Worm (Caenorhabditis elegans) whole organism, L3 larva: ENCODE measurements around the gene math-4.
"Not testable (repeated sequence)": the region's sequence is repeated elsewhere in the genome, so short reads cannot be mapped to it uniquely, and the experiment has no call there.

Experiments
- ZK546.5 ChIP-seq: sonication (generic microtip); optimal IDR thresholded peaks from 2 replicates; lab custom pipeline; 2017; ENCODE audit warnings: missing biosample characterization, missing genetic modification characterization
- aly-2 ChIP-seq: fragments of 150-350 bp; optimal IDR thresholded peaks from 2 replicates; lab custom pipeline; 2014; ENCODE audit warnings: missing biosample characterization, missing genetic modification characterization
- ama-1 ChIP-seq: fragments of 150-350 bp; optimal IDR thresholded peaks from 2 replicates; lab custom pipeline; 2018
- ceh-16 ChIP-seq: sonication (generic microtip); optimal IDR thresholded peaks from 2 replicates; lab custom pipeline; 2017; ENCODE audit warnings: missing biosample characterization, missing genetic modification characterization
- ceh-28 ChIP-seq: fragments of 150-350 bp; optimal IDR thresholded peaks from 2 replicates; lab custom pipeline; 2014; ENCODE audit warnings: missing biosample characterization, missing genetic modification reagents, missing genetic modification characterization
- ceh-82 ChIP-seq: fragments of 150-350 bp; optimal IDR thresholded peaks from 2 replicates; lab custom pipeline; 2014; ENCODE audit warnings: missing biosample characterization, missing genetic modification characterization
- daf-12 ChIP-seq: fragments of 150-350 bp; optimal IDR thresholded peaks from 2 replicates; lab custom pipeline; 2014; ENCODE audit warnings: missing biosample characterization, missing genetic modification reagents, missing genetic modification characterization
- egl-27 ChIP-seq: sonication (generic microtip); optimal IDR thresholded peaks from 4 replicates; lab custom pipeline; 2017; ENCODE audit warnings: missing biosample characterization, missing genetic modification reagents, missing genetic modification characterization
- egl-5 ChIP-seq: fragments of 150-350 bp; optimal IDR thresholded peaks from 2 replicates; lab custom pipeline; 2017; ENCODE audit warnings: missing biosample characterization, missing genetic modification reagents, missing genetic modification characterization, inconsistent platforms
- elt-2 ChIP-seq: sonication (generic microtip); optimal IDR thresholded peaks from 2 replicates; lab custom pipeline; 2016; ENCODE audit warnings: missing genetic modification reagents, mild to moderate bottlenecking, missing genetic modification characterization, missing compliant biosample characterization
- elt-3 ChIP-seq, 3 experiments: fragments of 150-350 bp in 1 of 3; sonication (generic microtip) in 2 of 3; optimal IDR thresholded peaks; 2 replicates in 2 of 3; 4 replicates in 1 of 3; lab custom pipeline; 2014 to 2017; ENCODE audit warnings: missing biosample characterization in 3 of 3, missing genetic modification characterization in 3 of 3
- eor-1 ChIP-seq, 2 experiments: fragments of 150-350 bp; optimal IDR thresholded peaks; 2 replicates each; lab custom pipeline; 2014 to 2018; ENCODE audit warnings: missing biosample characterization in 2 of 2, missing genetic modification characterization in 2 of 2
- fkh-10 ChIP-seq: sonication (generic microtip); optimal IDR thresholded peaks from 2 replicates; lab custom pipeline; 2017; ENCODE audit warnings: missing biosample characterization, missing genetic modification reagents, missing genetic modification characterization
- fkh-2 ChIP-seq: fragments of 150-350 bp; optimal IDR thresholded peaks from 2 replicates; lab custom pipeline; 2014; ENCODE audit warnings: missing biosample characterization, missing genetic modification reagents, missing genetic modification characterization
- fos-1 ChIP-seq: fragments of 150-350 bp; optimal IDR thresholded peaks from 2 replicates; lab custom pipeline; 2014; ENCODE audit warnings: missing biosample characterization, missing genetic modification characterization
- hmg-11 ChIP-seq: sonication (generic microtip); optimal IDR thresholded peaks from 2 replicates; lab custom pipeline; 2016; ENCODE audit warnings: missing genetic modification characterization, missing compliant biosample characterization
- jun-1 ChIP-seq: fragments of 150-350 bp; optimal IDR thresholded peaks from 2 replicates; lab custom pipeline; 2014; ENCODE audit warnings: missing biosample characterization, missing genetic modification reagents, missing genetic modification characterization
- lin-15B ChIP-seq: fragments of 150-350 bp; optimal IDR thresholded peaks from 2 replicates; lab custom pipeline; 2014; ENCODE audit warnings: missing biosample characterization, missing genetic modification characterization
- lin-39 ChIP-seq: fragments of 150-350 bp; optimal IDR thresholded peaks from 2 replicates; lab custom pipeline; 2018; ENCODE audit warnings: missing biosample characterization, missing genetic modification reagents, missing genetic modification characterization
- lsy-12 ChIP-seq: sonication (generic microtip); optimal IDR thresholded peaks from 2 replicates; lab custom pipeline; 2016; ENCODE audit warnings: mild to moderate bottlenecking, missing genetic modification characterization, missing compliant biosample characterization
- mdl-1 ChIP-seq: fragments of 150-350 bp; optimal IDR thresholded peaks from 2 replicates; lab custom pipeline; 2014; ENCODE audit warnings: missing biosample characterization, missing genetic modification characterization
- nfya-1 ChIP-seq: sonication (generic microtip); optimal IDR thresholded peaks from 2 replicates; lab custom pipeline; 2017; ENCODE audit warnings: missing genetic modification characterization, mild to moderate bottlenecking, missing compliant biosample characterization, antibody characterized with exemption, moderate library complexity; ENCODE audit not compliant: insufficient read depth
- nhr-23 ChIP-seq: fragments of 150-350 bp; optimal IDR thresholded peaks from 2 replicates; lab custom pipeline; 2014; ENCODE audit warnings: missing biosample characterization, missing genetic modification reagents, missing genetic modification characterization
- nhr-237 ChIP-seq: fragments of 150-350 bp; optimal IDR thresholded peaks from 2 replicates; lab custom pipeline; 2014; ENCODE audit warnings: missing biosample characterization, missing genetic modification characterization
- nhr-25 ChIP-seq: sonication (generic microtip); optimal IDR thresholded peaks from 2 replicates; lab custom pipeline; 2017; ENCODE audit warnings: missing biosample characterization, missing genetic modification characterization
- nhr-28 ChIP-seq: fragments of 150-350 bp; optimal IDR thresholded peaks from 2 replicates; lab custom pipeline; 2014; ENCODE audit warnings: missing biosample characterization, missing genetic modification characterization
- nhr-77 ChIP-seq: fragments of 150-350 bp; optimal IDR thresholded peaks from 2 replicates; lab custom pipeline; 2014; ENCODE audit warnings: missing biosample characterization, missing genetic modification characterization
- pha-4 ChIP-seq: fragments of 150-350 bp; optimal IDR thresholded peaks from 2 replicates; lab custom pipeline; 2014; ENCODE audit warnings: missing biosample characterization, missing genetic modification reagents, missing genetic modification characterization
- pqm-1 ChIP-seq: fragments of 150-350 bp; optimal IDR thresholded peaks from 2 replicates; lab custom pipeline; 2017; ENCODE audit warnings: missing biosample characterization, missing genetic modification characterization, inconsistent platforms
- sea-2 ChIP-seq: fragments of 150-350 bp; sonication (generic microtip); optimal IDR thresholded peaks from 4 replicates; lab custom pipeline; 2014; ENCODE audit warnings: missing biosample characterization, missing genetic modification reagents, missing genetic modification characterization
- skn-1 ChIP-seq: fragments of 150-350 bp; optimal IDR thresholded peaks from 2 replicates; lab custom pipeline; 2014; ENCODE audit warnings: missing biosample characterization, missing genetic modification characterization
- snpc-4 ChIP-seq: fragments of 150-350 bp; optimal IDR thresholded peaks from 2 replicates; lab custom pipeline; 2014; ENCODE audit warnings: missing biosample characterization, missing genetic modification characterization
- unc-39 ChIP-seq: sonication (generic microtip); optimal IDR thresholded peaks from 4 replicates; lab custom pipeline; 2017; ENCODE audit warnings: missing biosample characterization, missing genetic modification characterization
- unc-62 ChIP-seq: fragments of 150-350 bp; sonication (generic microtip); optimal IDR thresholded peaks from 4 replicates; lab custom pipeline; 2014; ENCODE audit warnings: missing biosample characterization, missing genetic modification reagents, missing genetic modification characterization
- zag-1 ChIP-seq: fragments of 150-350 bp; optimal IDR thresholded peaks from 2 replicates; lab custom pipeline; 2014; ENCODE audit warnings: missing biosample characterization, missing genetic modification characterization
- ztf-11 ChIP-seq: fragments of 150-350 bp; optimal IDR thresholded peaks from 2 replicates; lab custom pipeline; 2014; ENCODE audit warnings: missing biosample characterization, missing genetic modification characterization

math-4 gene

DNA sequence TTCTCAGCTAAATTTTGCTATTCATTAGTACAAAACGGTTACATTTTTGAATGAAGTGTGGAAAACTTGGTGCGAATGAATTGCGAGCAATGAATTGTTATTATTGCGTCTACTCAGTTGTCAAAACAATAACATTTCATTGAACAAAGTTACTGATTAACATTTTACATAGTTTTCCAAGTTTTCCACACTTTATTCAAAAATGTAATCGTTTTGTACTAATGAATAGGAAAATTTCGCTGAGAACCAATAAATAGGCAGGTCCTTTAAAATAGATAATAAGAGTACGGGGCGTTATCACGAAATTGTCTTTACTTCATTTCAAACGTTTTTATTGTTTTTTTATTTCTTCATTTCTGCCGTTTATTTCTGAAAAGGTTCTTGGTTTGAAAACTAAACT is at the start of gene math-4:
math-4 (minus strand) TSS at position 101 of the 400 bp plus-strand sequence.
- TF ChIP-seq ama-1 (no peak), ceh-16 (tag; lab: Kevin White, UChicago) (no peak), zag-1 (tag; lab: Kevin White, UChicago) (no peak), skn-1 (tag; lab: Kevin White, UChicago) (no peak), elt-2 (peak; percentile 12), egl-27 (no peak), nfya-1 (tag; lab: Kevin White, UChicago) (no peak), ztf-11 (no peak)

ce11 chrII:1831883-1832388 is 49.6 kb upstream of the math-4 start, which contains the start of gene math-39:
math-39 (plus strand) TSS chrII:1832338.
- TF ChIP-seq ceh-28 (tag; lab: Kevin White, UChicago) (no peak), elt-2 (peak; percentile 51)

- TF ChIP-seq pqm-1 (tag; lab: Kevin White, UChicago): peak; percentile 41
- no peak for TF ChIP-seq ceh-28 (tag; lab: Kevin White, UChicago)
- TF ChIP-seq elt-2: peak; percentile 62
Observed at ce11 chrII:1830182-1830682, 47.9 kb upstream of the math-4 start, which contains the start of gene math-40. math-40 (plus strand) TSS chrII:1830632.

ce11 chrII:1824329-1824728 is 42.0 kb upstream of the math-4 start, which contains the start of gene math-41:
math-41 (plus strand) TSS chrII:1824629.
- not testable (repeated sequence) for TF ChIP-seq snpc-4; egl-5 (tag; lab: Kevin White, UChicago); pha-4 (tag; lab: Kevin White, UChicago)
- TF ChIP-seq, all 47 proteins: peak for 0; not testable (repeated sequence) for 47

- TF ChIP-seq elt-2: peak; percentile 57
- TF ChIP-seq, all 47 proteins: peak for 1; not testable (repeated sequence) for 46
Observed at ce11 chrII:1823597-1823996, 41.2 kb upstream of the math-4 start.

DNA sequence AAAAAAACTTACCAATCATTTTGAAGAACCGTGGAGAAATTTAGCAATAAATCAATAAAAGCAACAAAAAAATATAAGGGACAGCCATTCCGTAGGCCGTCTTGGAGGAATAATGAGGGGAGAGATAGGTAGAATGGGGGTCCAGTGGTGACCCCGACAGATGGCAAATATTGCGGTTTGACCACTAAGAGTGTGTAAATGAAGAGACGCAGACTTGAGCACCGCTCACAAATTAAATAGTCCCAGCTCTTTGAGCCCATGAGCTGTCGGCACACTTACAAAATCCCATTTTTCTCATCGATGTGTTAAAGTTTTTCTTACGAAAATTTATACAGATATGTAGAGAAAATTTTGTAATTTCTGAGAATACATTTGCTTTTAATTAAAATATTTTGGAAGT is 38.4 kb upstream of the math-4 start, which contains the start of gene fbxa-3:
fbxa-3 (minus strand) TSS at position 101 of the 400 bp plus-strand sequence.
- TF ChIP-seq egl-27: no peak
- TF ChIP-seq fkh-2 (tag; lab: Kevin White, UChicago): no peak
- no peak for TF ChIP-seq nhr-28 (tag; lab: Kevin White, UChicago)
- TF ChIP-seq fos-1 (tag; lab: Kevin White, UChicago): no peak
- TF ChIP-seq lsy-12 (tag; lab: Kevin White, UChicago): no peak
- TF ChIP-seq nhr-23 (tag; lab: Kevin White, UChicago): no peak
- TF ChIP-seq eor-1 (tag; optimal IDR thresholded peaks at IDR 0.05; lab: Kevin White, UChicago): no peak
- no peak for TF ChIP-seq egl-5 (tag; lab: Kevin White, UChicago)
- TF ChIP-seq nhr-77: no peak
- TF ChIP-seq nhr-237 (tag; lab: Kevin White, UChicago): no peak

DNA sequence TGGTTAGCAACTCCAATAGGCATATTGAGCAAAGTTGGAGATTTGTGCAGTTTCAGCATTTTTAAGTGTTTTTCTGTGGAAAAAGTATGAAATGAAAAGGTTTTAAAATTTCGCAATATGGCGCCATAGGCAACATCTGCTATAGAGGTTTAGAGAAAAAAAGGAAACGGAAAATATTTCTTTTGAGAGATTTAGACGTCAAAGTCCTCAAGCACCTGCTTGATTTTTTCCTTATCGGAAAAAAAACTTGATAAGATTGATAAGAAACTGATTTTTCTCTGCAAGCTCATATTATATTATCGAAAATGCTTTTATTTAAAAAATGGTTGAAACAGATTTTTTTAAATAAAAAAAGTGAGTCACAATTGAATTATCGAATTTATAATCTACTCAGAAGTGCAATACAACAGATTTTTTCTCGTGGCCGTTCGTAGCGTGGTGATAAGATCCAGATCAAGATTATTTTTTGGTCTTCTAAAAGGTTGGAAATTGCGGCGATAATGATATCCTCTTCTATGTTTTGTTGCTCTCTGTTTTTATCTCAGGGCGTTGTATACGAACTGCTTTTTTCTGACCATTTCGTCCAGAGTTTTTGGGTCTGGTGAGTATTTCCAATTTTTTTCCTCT is 37.7 kb upstream of the math-4 start, which contains the start of gene fbxc-19:
fbxc-19 (plus strand) TSS at position 536 of the 627 bp plus-strand sequence.
- TF ChIP-seq skn-1 (tag; lab: Kevin White, UChicago): peak; percentile 26
- no peak for TF ChIP-seq sea-2 (GFP tag; lab: Kevin White, UChicago)
- TF ChIP-seq nhr-28 (tag; lab: Kevin White, UChicago): no peak
- TF ChIP-seq hmg-11 (tag; lab: Kevin White, UChicago): peak; percentile 14
- TF ChIP-seq mdl-1 (tag; lab: Kevin White, UChicago): peak; percentile 26
- TF ChIP-seq zag-1 (tag; lab: Kevin White, UChicago): no peak
- peak; percentile 79 for TF ChIP-seq ceh-28 (tag; lab: Kevin White, UChicago)
- TF ChIP-seq ZK546.5 (tag; lab: Kevin White, UChicago): no peak
- no peak for TF ChIP-seq elt-3 (tag; optimal IDR thresholded peaks at IDR 0.05; lab: Kevin White, UChicago)
- TF ChIP-seq snpc-4: no peak
- no peak for TF ChIP-seq ceh-82 (tag; lab: Kevin White, UChicago)
- TF ChIP-seq aly-2 (tag; lab: Kevin White, UChicago): no peak
- TF ChIP-seq jun-1 (tag; lab: Kevin White, UChicago): peak; percentile 85
- TF ChIP-seq unc-39: no peak
- no peak for TF ChIP-seq nhr-25
- TF ChIP-seq eor-1 (tag; optimal IDR thresholded peaks at IDR 0.05; lab: Kevin White, UChicago): no peak
- no peak for TF ChIP-seq unc-62
- TF ChIP-seq lsy-12 (tag; lab: Kevin White, UChicago): no peak
- TF ChIP-seq elt-2: peak; percentile 99
- no peak for TF ChIP-seq daf-12 (tag; lab: Kevin White, UChicago)
- TF ChIP-seq nhr-77: peak; percentile 31
- TF ChIP-seq fkh-10 (GFP tag; lab: Kevin White, UChicago): no peak
- TF ChIP-seq ceh-16 (tag; lab: Kevin White, UChicago): no peak
- no peak for TF ChIP-seq ama-1
- no peak for TF ChIP-seq ztf-11
- TF ChIP-seq fos-1 (tag; lab: Kevin White, UChicago): no peak
- no peak for TF ChIP-seq lin-39 (tag; lab: Kevin White, UChicago)
- TF ChIP-seq lin-15B (tag; lab: Kevin White, UChicago): peak; percentile 21
- TF ChIP-seq nhr-23 (tag; lab: Kevin White, UChicago): peak; percentile 62
- TF ChIP-seq egl-5 (tag; lab: Kevin White, UChicago): peak; percentile 53
